Worm (Caenorhabditis elegans) whole organism, L3 larva: ENCODE measurements around the gene srx-12.

Experiments
- R02D3.7 ChIP-seq: fragments of 150-350 bp; optimal IDR thresholded peaks from 2 replicates; lab custom pipeline; 2014; ENCODE audit warnings: missing biosample characterization, missing genetic modification characterization
- ZK546.5 ChIP-seq: sonication (generic microtip); optimal IDR thresholded peaks from 2 replicates; lab custom pipeline; 2017; ENCODE audit warnings: missing biosample characterization, missing genetic modification characterization
- aly-2 ChIP-seq: fragments of 150-350 bp; optimal IDR thresholded peaks from 2 replicates; lab custom pipeline; 2014; ENCODE audit warnings: missing biosample characterization, missing genetic modification characterization
- ama-1 ChIP-seq: fragments of 150-350 bp; optimal IDR thresholded peaks from 2 replicates; lab custom pipeline; 2018
- ceh-16 ChIP-seq: sonication (generic microtip); optimal IDR thresholded peaks from 2 replicates; lab custom pipeline; 2017; ENCODE audit warnings: missing biosample characterization, missing genetic modification characterization
- ceh-28 ChIP-seq: fragments of 150-350 bp; optimal IDR thresholded peaks from 2 replicates; lab custom pipeline; 2014; ENCODE audit warnings: missing biosample characterization, missing genetic modification reagents, missing genetic modification characterization
- ceh-82 ChIP-seq: fragments of 150-350 bp; optimal IDR thresholded peaks from 2 replicates; lab custom pipeline; 2014; ENCODE audit warnings: missing biosample characterization, missing genetic modification characterization
- ceh-9 ChIP-seq: sonication (generic microtip); optimal IDR thresholded peaks from 2 replicates; lab custom pipeline; 2018; ENCODE audit warnings: missing biosample characterization, missing genetic modification characterization
- egl-5 ChIP-seq: fragments of 150-350 bp; optimal IDR thresholded peaks from 2 replicates; lab custom pipeline; 2017; ENCODE audit warnings: missing biosample characterization, missing genetic modification reagents, missing genetic modification characterization, inconsistent platforms
- elt-1 ChIP-seq: fragments of 150-350 bp; optimal IDR thresholded peaks from 2 replicates; lab custom pipeline; 2014; ENCODE audit warnings: missing biosample characterization, missing genetic modification characterization
- elt-2 ChIP-seq: sonication (generic microtip); optimal IDR thresholded peaks from 2 replicates; lab custom pipeline; 2016; ENCODE audit warnings: missing genetic modification reagents, mild to moderate bottlenecking, missing genetic modification characterization, missing compliant biosample characterization
- elt-3 ChIP-seq, 3 experiments: fragments of 150-350 bp in 1 of 3; sonication (generic microtip) in 2 of 3; optimal IDR thresholded peaks; 2 replicates in 2 of 3; 4 replicates in 1 of 3; lab custom pipeline; 2014 to 2017; ENCODE audit warnings: missing biosample characterization in 3 of 3, missing genetic modification characterization in 3 of 3
- fkh-10 ChIP-seq: sonication (generic microtip); optimal IDR thresholded peaks from 2 replicates; lab custom pipeline; 2017; ENCODE audit warnings: missing biosample characterization, missing genetic modification reagents, missing genetic modification characterization
- fos-1 ChIP-seq: fragments of 150-350 bp; optimal IDR thresholded peaks from 2 replicates; lab custom pipeline; 2014; ENCODE audit warnings: missing biosample characterization, missing genetic modification characterization
- hmg-11 ChIP-seq: sonication (generic microtip); optimal IDR thresholded peaks from 2 replicates; lab custom pipeline; 2016; ENCODE audit warnings: missing genetic modification characterization, missing compliant biosample characterization
- jun-1 ChIP-seq: fragments of 150-350 bp; optimal IDR thresholded peaks from 2 replicates; lab custom pipeline; 2014; ENCODE audit warnings: missing biosample characterization, missing genetic modification reagents, missing genetic modification characterization
- lin-15B ChIP-seq: fragments of 150-350 bp; optimal IDR thresholded peaks from 2 replicates; lab custom pipeline; 2014; ENCODE audit warnings: missing biosample characterization, missing genetic modification characterization
- lin-39 ChIP-seq: fragments of 150-350 bp; optimal IDR thresholded peaks from 2 replicates; lab custom pipeline; 2018; ENCODE audit warnings: missing biosample characterization, missing genetic modification reagents, missing genetic modification characterization
- lsy-12 ChIP-seq: sonication (generic microtip); optimal IDR thresholded peaks from 2 replicates; lab custom pipeline; 2016; ENCODE audit warnings: mild to moderate bottlenecking, missing genetic modification characterization, missing compliant biosample characterization
- mdl-1 ChIP-seq: fragments of 150-350 bp; optimal IDR thresholded peaks from 2 replicates; lab custom pipeline; 2014; ENCODE audit warnings: missing biosample characterization, missing genetic modification characterization
- nfya-1 ChIP-seq: sonication (generic microtip); optimal IDR thresholded peaks from 2 replicates; lab custom pipeline; 2017; ENCODE audit warnings: missing genetic modification characterization, mild to moderate bottlenecking, missing compliant biosample characterization, antibody characterized with exemption, moderate library complexity; ENCODE audit not compliant: insufficient read depth
- nhr-11 ChIP-seq: fragments of 150-350 bp; optimal IDR thresholded peaks from 2 replicates; lab custom pipeline; 2014; ENCODE audit warnings: missing biosample characterization, missing genetic modification characterization
- nhr-12 ChIP-seq: fragments of 150-350 bp; optimal IDR thresholded peaks from 2 replicates; lab custom pipeline; 2014; ENCODE audit warnings: missing biosample characterization, missing genetic modification characterization
- nhr-237 ChIP-seq: fragments of 150-350 bp; optimal IDR thresholded peaks from 2 replicates; lab custom pipeline; 2014; ENCODE audit warnings: missing biosample characterization, missing genetic modification characterization
- nhr-28 ChIP-seq: fragments of 150-350 bp; optimal IDR thresholded peaks from 2 replicates; lab custom pipeline; 2014; ENCODE audit warnings: missing biosample characterization, missing genetic modification characterization
- nhr-43 ChIP-seq: sonication (generic microtip); optimal IDR thresholded peaks from 2 replicates; lab custom pipeline; 2016; ENCODE audit warnings: mild to moderate bottlenecking, missing genetic modification characterization, missing compliant biosample characterization; ENCODE audit not compliant: poor library complexity, severe bottlenecking
- nhr-67 ChIP-seq: fragments of 150-350 bp; optimal IDR thresholded peaks from 2 replicates; lab custom pipeline; 2014; ENCODE audit warnings: missing biosample characterization, missing genetic modification characterization
- nhr-77 ChIP-seq: fragments of 150-350 bp; optimal IDR thresholded peaks from 2 replicates; lab custom pipeline; 2014; ENCODE audit warnings: missing biosample characterization, missing genetic modification characterization
- pha-4 ChIP-seq: fragments of 150-350 bp; optimal IDR thresholded peaks from 2 replicates; lab custom pipeline; 2014; ENCODE audit warnings: missing biosample characterization, missing genetic modification reagents, missing genetic modification characterization
- pqm-1 ChIP-seq: fragments of 150-350 bp; optimal IDR thresholded peaks from 2 replicates; lab custom pipeline; 2017; ENCODE audit warnings: missing biosample characterization, missing genetic modification characterization, inconsistent platforms
- sea-2 ChIP-seq: fragments of 150-350 bp; sonication (generic microtip); optimal IDR thresholded peaks from 4 replicates; lab custom pipeline; 2014; ENCODE audit warnings: missing biosample characterization, missing genetic modification reagents, missing genetic modification characterization
- skn-1 ChIP-seq: fragments of 150-350 bp; optimal IDR thresholded peaks from 2 replicates; lab custom pipeline; 2014; ENCODE audit warnings: missing biosample characterization, missing genetic modification characterization
- snpc-4 ChIP-seq: fragments of 150-350 bp; optimal IDR thresholded peaks from 2 replicates; lab custom pipeline; 2014; ENCODE audit warnings: missing biosample characterization, missing genetic modification characterization
- tbx-2 ChIP-seq: sonication (generic microtip); optimal IDR thresholded peaks from 2 replicates; lab custom pipeline; 2016; ENCODE audit warnings: mild to moderate bottlenecking, missing genetic modification characterization, missing compliant biosample characterization
- unc-39 ChIP-seq: sonication (generic microtip); optimal IDR thresholded peaks from 4 replicates; lab custom pipeline; 2017; ENCODE audit warnings: missing biosample characterization, missing genetic modification characterization
- zag-1 ChIP-seq: fragments of 150-350 bp; optimal IDR thresholded peaks from 2 replicates; lab custom pipeline; 2014; ENCODE audit warnings: missing biosample characterization, missing genetic modification characterization
- ztf-11 ChIP-seq: fragments of 150-350 bp; optimal IDR thresholded peaks from 2 replicates; lab custom pipeline; 2014; ENCODE audit warnings: missing biosample characterization, missing genetic modification characterization
- ztf-4 ChIP-seq: fragments of 150-350 bp; optimal IDR thresholded peaks from 2 replicates; lab custom pipeline; 2014; ENCODE audit warnings: missing biosample characterization, missing genetic modification characterization

The srx-12 gene

DNA sequence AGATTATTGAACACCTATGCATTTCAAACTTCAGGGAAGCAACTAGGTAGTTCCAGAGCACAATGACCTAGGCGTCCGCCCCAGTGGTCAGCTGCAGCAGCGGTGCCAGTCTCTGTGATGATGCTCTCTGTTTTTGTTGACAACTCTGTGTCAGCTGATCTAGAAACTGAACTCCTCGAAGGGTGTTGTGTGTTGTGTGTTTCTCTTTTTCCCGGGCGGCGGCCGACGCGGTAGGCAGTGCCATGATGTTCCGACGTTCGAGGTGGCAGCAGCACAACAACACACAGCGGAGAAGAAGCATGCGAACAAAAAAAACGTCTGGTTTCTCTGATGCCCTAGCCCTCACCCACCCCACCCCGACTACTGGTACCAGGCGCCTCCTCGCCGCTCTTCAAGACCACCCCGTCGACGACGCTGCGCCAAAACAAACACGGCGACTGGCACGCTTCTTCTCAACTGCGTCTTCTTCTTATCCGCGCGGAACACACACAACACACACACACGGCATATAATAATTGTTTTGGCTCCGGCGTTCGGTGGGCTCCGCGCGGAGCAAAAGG, 18.6 kb downstream of the srx-12 start:
- peak; percentile 12 for TF ChIP-seq ama-1 (lab: Kevin White, UChicago)
- TF ChIP-seq hmg-11 (tag; lab: Kevin White, UChicago), result peak; percentile 40
- TF ChIP-seq snpc-4 (tag; lab: Kevin White, UChicago), result peak; percentile 51
- no peak for TF ChIP-seq mdl-1 (tag; lab: Kevin White, UChicago)
- TF ChIP-seq tbx-2 (tag; lab: Kevin White, UChicago), result no peak
- no peak for TF ChIP-seq jun-1 (tag; lab: Kevin White, UChicago)
- no peak for TF ChIP-seq nhr-237 (tag; lab: Kevin White, UChicago)
- TF ChIP-seq lin-39 (tag; lab: Kevin White, UChicago), result peak; percentile 48
- TF ChIP-seq pha-4 (tag; lab: Kevin White, UChicago), result peak; percentile 59

DNA sequence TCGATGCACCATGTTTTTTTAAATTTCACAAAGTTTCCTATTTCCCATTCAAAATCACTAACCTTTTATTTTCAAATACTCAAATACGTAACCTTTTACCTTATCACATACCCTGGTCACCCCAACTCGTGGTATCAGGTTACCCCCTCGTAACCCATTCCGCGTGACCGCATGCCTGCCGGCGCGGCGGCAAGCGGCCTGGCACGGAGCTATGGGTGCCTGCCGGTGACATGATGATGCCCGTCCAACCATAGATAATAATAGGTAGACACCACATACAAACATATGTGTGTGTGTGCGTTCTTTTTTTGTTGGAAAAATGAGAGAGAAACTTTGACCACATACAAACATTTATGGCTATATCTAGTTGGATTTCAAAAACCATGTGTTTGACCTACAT, 19.8 kb downstream of the srx-12 start:
- TF ChIP-seq ztf-11 (tag; lab: Kevin White, UChicago) (no peak), pha-4 (tag; lab: Kevin White, UChicago) (peak; percentile 38), fos-1 (tag; lab: Kevin White, UChicago) (peak; percentile 22), lin-39 (tag; lab: Kevin White, UChicago) (peak; percentile 3)

ce11 chrIV:1067430-1067829, 21.6 kb downstream of the srx-12 start, which contains the start of gene znf-782:
Gene znf-782 (minus strand): TSS chrIV:1067525.
- TF ChIP-seq ceh-9, result no peak
- TF ChIP-seq ceh-82 (tag; lab: Kevin White, UChicago), result no peak
- no peak for TF ChIP-seq elt-1 (tag; lab: Kevin White, UChicago)
- peak; percentile 47 for TF ChIP-seq lsy-12 (tag; lab: Kevin White, UChicago)
- TF ChIP-seq ceh-16 (tag; lab: Kevin White, UChicago), result no peak
- peak; percentile 57 for TF ChIP-seq egl-5 (tag; lab: Kevin White, UChicago)
- TF ChIP-seq nhr-12 (tag; lab: Kevin White, UChicago), result no peak
- no peak for TF ChIP-seq ZK546.5 (tag; lab: Kevin White, UChicago)
- TF ChIP-seq unc-39, result no peak
- no peak for TF ChIP-seq ama-1 (lab: Kevin White, UChicago)
- no peak for TF ChIP-seq nhr-77 (tag; lab: Kevin White, UChicago)
- TF ChIP-seq lin-15B (tag; lab: Kevin White, UChicago), result peak; percentile 8
- peak; percentile 21 for TF ChIP-seq jun-1 (tag; lab: Kevin White, UChicago)
- peak; percentile 31 for TF ChIP-seq elt-2
- no peak for TF ChIP-seq aly-2 (tag; lab: Kevin White, UChicago)
- peak; percentile 1 for TF ChIP-seq skn-1 (tag; lab: Kevin White, UChicago)
- TF ChIP-seq nhr-237 (tag; lab: Kevin White, UChicago), result no peak
- TF ChIP-seq hmg-11 (tag; lab: Kevin White, UChicago), result peak; percentile 33
- TF ChIP-seq nhr-28, result no peak
- TF ChIP-seq ceh-28 (tag; lab: Kevin White, UChicago), result no peak
- no peak for TF ChIP-seq ztf-11 (tag; lab: Kevin White, UChicago)
- no peak for TF ChIP-seq nhr-43 (tag; lab: Kevin White, UChicago)
- no peak for TF ChIP-seq fkh-10 (GFP tag; lab: Kevin White, UChicago)
- no peak for TF ChIP-seq nhr-67 (tag; lab: Kevin White, UChicago)
- TF ChIP-seq zag-1, result no peak
- peak; percentile 11 for TF ChIP-seq nhr-11 (tag; lab: Kevin White, UChicago)
- TF ChIP-seq nfya-1 (tag; lab: Kevin White, UChicago), result peak; percentile 74
- no peak for TF ChIP-seq R02D3.7
- TF ChIP-seq ztf-4, result no peak
- peak; percentile 70 for TF ChIP-seq lin-39 (tag; lab: Kevin White, UChicago)
- no peak for TF ChIP-seq elt-3 (tag; optimal IDR thresholded peaks at IDR 0.05; lab: Kevin White, UChicago)
- no peak for TF ChIP-seq snpc-4 (tag; lab: Kevin White, UChicago)
- no peak for TF ChIP-seq pqm-1 (tag; lab: Kevin White, UChicago)
- TF ChIP-seq mdl-1 (tag; lab: Kevin White, UChicago), result no peak
- TF ChIP-seq fos-1 (tag; lab: Kevin White, UChicago), result no peak
- TF ChIP-seq tbx-2 (tag; lab: Kevin White, UChicago), result peak; percentile 19
- no peak for TF ChIP-seq sea-2 (GFP tag; lab: Kevin White, UChicago)
- peak; percentile 1 for TF ChIP-seq pha-4 (tag; lab: Kevin White, UChicago)
- TF ChIP-seq, all 47 proteins: peak for 12
